Fruit fly (Drosophila melanogaster): ENCODE results near the gene CG17294.

The CG17294 gene

dm6 chr2L:8381508-8382036 is 4.7 kb downstream of the CG17294 start, which contains the start of gene AlaRS (continued):
- TF ChIP-seq bsh (GFP tag; optimal IDR thresholded peaks at IDR 0.05) (peak; percentile 8 to 35), hbn (GFP tag; IDR thresholded peaks at IDR 0.05; ENCODE audit: partially characterized antibody) (peak; percentile 57), D (optimal IDR thresholded peaks at IDR 0.05) (no peak), D (GFP tag; optimal IDR thresholded peaks at IDR 0.05) (peak; percentile 19), mld (GFP tag; IDR thresholded peaks at IDR 0.05; ENCODE audit: partially characterized antibody) (no peak), CG4424 (GFP tag; optimal IDR thresholded peaks at IDR 0.05) (peak; percentile 22), az2 (GFP tag; optimal IDR thresholded peaks at IDR 0.05) (no peak), Oaz (GFP tag; IDR thresholded peaks at IDR 0.05) (no peak), TFAM (GFP tag; optimal IDR thresholded peaks at IDR 0.05) (no peak), CG3726 (GFP tag; IDR thresholded peaks at IDR 0.05) (no peak), Jarid2 (GFP tag; optimal IDR thresholded peaks at IDR 0.05) (no peak), CG18619 (GFP tag; optimal IDR thresholded peaks at IDR 0.05) (no peak), YL-1 (GFP tag; optimal IDR thresholded peaks at IDR 0.05) (peak; percentile 83), CG12104 (GFP tag; optimal IDR thresholded peaks at IDR 0.05) (no peak), lab (GFP tag; optimal IDR thresholded peaks at IDR 0.05) (peak; percentile 27), salm (tag; optimal IDR thresholded peaks at IDR 0.05) (no peak), CG2202 (tag; optimal IDR thresholded peaks at IDR 0.05) (no peak), CrebB (tag; optimal IDR thresholded peaks at IDR 0.05) (no peak), ssp (GFP tag; IDR thresholded peaks at IDR 0.05) (no peak), CG17361 (GFP tag; IDR thresholded peaks at IDR 0.05) (peak; percentile 51; the same call in 2 of the 3 replicates), Aef1 (GFP tag; IDR thresholded peaks at IDR 0.05) (no peak), CG9215 (GFP tag; IDR thresholded peaks at IDR 0.05) (no peak), Bdp1 (GFP tag; optimal IDR thresholded peaks at IDR 0.05) (no peak), CG4328 (GFP tag; optimal IDR thresholded peaks at IDR 0.05) (peak; percentile 27), CG1233 (GFP tag; optimal IDR thresholded peaks at IDR 0.05) (peak; percentile 20), vnd (GFP tag; IDR thresholded peaks at IDR 0.05; ENCODE audit: partially characterized antibody) (peak; percentile 47; the same call in 2 of the 3 replicates), CG9932 (GFP tag; IDR thresholded peaks at IDR 0.05) (peak; percentile 49), trem (tag; optimal IDR thresholded peaks at IDR 0.05) (peak; percentile 53), Antp (GFP tag; optimal IDR thresholded peaks at IDR 0.05) (no peak), luna (GFP tag; optimal IDR thresholded peaks at IDR 0.05) (no peak), crol (GFP tag; IDR thresholded peaks at IDR 0.05) (no peak), CG33557 (GFP tag; optimal IDR thresholded peaks at IDR 0.05) (no peak), D19A (tag; optimal IDR thresholded peaks at IDR 0.05) (peak; percentile 19), NFAT (GFP tag; IDR thresholded peaks at IDR 0.05) (no peak), CG15073 (GFP tag; optimal IDR thresholded peaks at IDR 0.05) (no peak), ap (GFP tag; IDR thresholded peaks at IDR 0.05) (no peak), twi (tag; optimal IDR thresholded peaks at IDR 0.05) (no peak), CG2199 (GFP tag; IDR thresholded peaks at IDR 0.05) (no peak), HLH54F (GFP tag; optimal IDR thresholded peaks at IDR 0.05) (no peak), HmgD (GFP tag; optimal IDR thresholded peaks at IDR 0.05) (no peak), CG10654 (GFP tag; optimal IDR thresholded peaks at IDR 0.05) (peak; percentile 6), Fer1 (GFP tag; optimal IDR thresholded peaks at IDR 0.05) (peak; percentile 57), peb (GFP tag; IDR thresholded peaks at IDR 0.05) (no peak), Sox102F (GFP tag; optimal IDR thresholded peaks at IDR 0.05) (peak; percentile 31), CG18476 (GFP tag; optimal IDR thresholded peaks at IDR 0.05) (peak; percentile 12), CG7987 (GFP tag; optimal IDR thresholded peaks at IDR 0.05) (no peak), CG5953 (GFP tag; IDR thresholded peaks at IDR 0.05) (no peak), ro (GFP tag; IDR thresholded peaks at IDR 0.05) (no peak)
